Fruit fly (Drosophila melanogaster): Measurements from ENCODE around the gene tey.

The tey gene

dm6 chr3L:19642448-19643020 lies 21.4 kb downstream of the tey start, which contains the start of gene Rnf146 (continued):
- no peak for TF ChIP-seq Dip3 (GFP tag; optimal IDR thresholded peaks at IDR 0.05)
- peak; percentile 29 for TF ChIP-seq Fer1 (GFP tag; optimal IDR thresholded peaks at IDR 0.05)
- peak; percentile 45 for TF ChIP-seq D (optimal IDR thresholded peaks at IDR 0.05)
- TF ChIP-seq D (GFP tag; optimal IDR thresholded peaks at IDR 0.05): no peak
- peak; percentile 8 for TF ChIP-seq CG30403 (GFP tag; optimal IDR thresholded peaks at IDR 0.05)
- peak; percentile 94 for TF ChIP-seq Dp (GFP tag; optimal IDR thresholded peaks at IDR 0.05)
- peak; percentile 59 for TF ChIP-seq scrt (GFP tag; optimal IDR thresholded peaks at IDR 0.05)
- peak; percentile 24 for TF ChIP-seq lbe (GFP tag; optimal IDR thresholded peaks at IDR 0.05)
- peak; percentile 65 for TF ChIP-seq Ets97D (GFP tag; optimal IDR thresholded peaks at IDR 0.05)
- TF ChIP-seq CG3281 (GFP tag; optimal IDR thresholded peaks at IDR 0.05): no peak
- TF ChIP-seq stwl (tag; optimal IDR thresholded peaks at IDR 0.05): peak; percentile 73
- no peak for TF ChIP-seq gsb (GFP tag; IDR thresholded peaks at IDR 0.05)
- peak; percentile 41; the same call in 1 of the 2 replicates for TF ChIP-seq CG13287 (GFP tag; IDR thresholded peaks at IDR 0.05; ENCODE audit: partially characterized antibody)
- peak; percentile 86 for TF ChIP-seq gfzf (GFP tag; optimal IDR thresholded peaks at IDR 0.05)
- TF ChIP-seq Atf3 (GFP tag; optimal IDR thresholded peaks at IDR 0.05): no peak
- TF ChIP-seq Nf-YC (tag; optimal IDR thresholded peaks at IDR 0.05): peak; percentile 4
- peak; percentile 46; the same call in 1 of the 4 replicates for TF ChIP-seq Dll (GFP tag; IDR thresholded peaks at IDR 0.05; ENCODE audit: partially characterized antibody)
- TF ChIP-seq CG11504 (tag; optimal IDR thresholded peaks at IDR 0.05): peak; percentile 57
- no peak for TF ChIP-seq CG31224 (GFP tag; IDR thresholded peaks at IDR 0.05)
- no peak for TF ChIP-seq CG13775 (GFP tag; optimal IDR thresholded peaks at IDR 0.05)
- TF ChIP-seq CG17361 (GFP tag; IDR thresholded peaks at IDR 0.05): peak; percentile 24; the same call in 1 of the 3 replicates
- TF ChIP-seq CG12299 (tag; optimal IDR thresholded peaks at IDR 0.05): no peak
- no peak for TF ChIP-seq CG11085 (GFP tag; IDR thresholded peaks at IDR 0.05)
- 0 out of 2 replicates have a peak, but pooled peaks have one; percentile 16 for TF ChIP-seq Bgb (GFP tag; IDR thresholded peaks at IDR 0.05; ENCODE audit: partially characterized antibody)
- TF ChIP-seq CG15514 (GFP tag; optimal IDR thresholded peaks at IDR 0.05): peak; percentile 29
- 0 out of 3 replicates have a peak, but pooled peaks have one; percentile 43 for TF ChIP-seq z (GFP tag; IDR thresholded peaks at IDR 0.05)
- TF ChIP-seq CG33213 (GFP tag; optimal IDR thresholded peaks at IDR 0.05): no peak
- TF ChIP-seq nmo (GFP tag; optimal IDR thresholded peaks at IDR 0.05): peak; percentile 4
- TF ChIP-seq nom (GFP tag; optimal IDR thresholded peaks at IDR 0.05): peak; percentile 16
- TF ChIP-seq MESR4 (GFP tag; optimal IDR thresholded peaks at IDR 0.05): peak; percentile 75
- peak in 1 of 2 experiments; percentile 0 for TF ChIP-seq insv (GFP tag; optimal IDR thresholded peaks at IDR 0.05)
- peak; percentile 82 for TF ChIP-seq CG4617 (GFP tag; optimal IDR thresholded peaks at IDR 0.05; ENCODE audit: borderline replicate concordance)
- TF ChIP-seq CG2120 (GFP tag; optimal IDR thresholded peaks at IDR 0.05): peak; percentile 28
- peak; percentile 7 for TF ChIP-seq Max (GFP tag; optimal IDR thresholded peaks at IDR 0.05)
- TF ChIP-seq Neu2 (GFP tag; optimal IDR thresholded peaks at IDR 0.05; ENCODE audit: borderline replicate concordance): no peak

dm6 chr3L:19636821-19637460 lies 27.0 kb downstream of the tey start:
- no peak for TF ChIP-seq mam (GFP tag; optimal IDR thresholded peaks at IDR 0.05)
- peak; percentile 9 for TF ChIP-seq ewg (GFP tag; optimal IDR thresholded peaks at IDR 0.05)
- no peak for TF ChIP-seq Fer3 (tag; optimal IDR thresholded peaks at IDR 0.05)
- no peak for TF ChIP-seq HmgZ (tag; optimal IDR thresholded peaks at IDR 0.05)
- no peak for TF ChIP-seq CG14441 (GFP tag; IDR thresholded peaks at IDR 0.05)
- no peak for TF ChIP-seq scrt (GFP tag; optimal IDR thresholded peaks at IDR 0.05)
- no peak for TF ChIP-seq Nf-YC (tag; optimal IDR thresholded peaks at IDR 0.05)
- peak; percentile 48 for TF ChIP-seq Chrac-16 (GFP tag; optimal IDR thresholded peaks at IDR 0.05)
- no peak for TF ChIP-seq CG5245 (GFP tag; optimal IDR thresholded peaks at IDR 0.05)
- no peak for TF ChIP-seq odd (GFP tag; optimal IDR thresholded peaks at IDR 0.05)
- no peak for TF ChIP-seq CG17912 (GFP tag; optimal IDR thresholded peaks at IDR 0.05)
- no peak for TF ChIP-seq CG17359 (tag; optimal IDR thresholded peaks at IDR 0.05)
- TF ChIP-seq Stat92E (GFP tag; optimal IDR thresholded peaks at IDR 0.05): peak in 1 of 3 experiments; percentile 66
- TF ChIP-seq CG15696 (tag; optimal IDR thresholded peaks at IDR 0.05): peak; percentile 96
- TF ChIP-seq Usf (GFP tag; optimal IDR thresholded peaks at IDR 0.05): peak; percentile 59
- no peak for TF ChIP-seq Dek (tag; optimal IDR thresholded peaks at IDR 0.05)
